Fruit fly (Drosophila melanogaster) whole organism: ENCODE data around the gene CG6928.

ENCODE experiments used
- CG8478 ChIP-seq: fragments of >200 bp; optimal IDR thresholded peaks from 2 replicates; lab custom pipeline; 2018; ENCODE audit warnings: inconsistent platforms
- Dll ChIP-seq: fragments of >200 bp; optimal IDR thresholded peaks from 2 replicates; lab custom pipeline; 2017
- EcR ChIP-seq, 2 experiments: fragments of >200 bp; optimal IDR thresholded peaks; 2 replicates each; lab custom pipeline; 2017; ENCODE audit warnings: missing biosample characterization in 2 of 2, missing genetic modification characterization in 2 of 2, missing genetic modification reagents in 2 of 2
- pan ChIP-seq: fragments of >200 bp; optimal IDR thresholded peaks from 2 replicates; lab custom pipeline; 2017

DNA sequence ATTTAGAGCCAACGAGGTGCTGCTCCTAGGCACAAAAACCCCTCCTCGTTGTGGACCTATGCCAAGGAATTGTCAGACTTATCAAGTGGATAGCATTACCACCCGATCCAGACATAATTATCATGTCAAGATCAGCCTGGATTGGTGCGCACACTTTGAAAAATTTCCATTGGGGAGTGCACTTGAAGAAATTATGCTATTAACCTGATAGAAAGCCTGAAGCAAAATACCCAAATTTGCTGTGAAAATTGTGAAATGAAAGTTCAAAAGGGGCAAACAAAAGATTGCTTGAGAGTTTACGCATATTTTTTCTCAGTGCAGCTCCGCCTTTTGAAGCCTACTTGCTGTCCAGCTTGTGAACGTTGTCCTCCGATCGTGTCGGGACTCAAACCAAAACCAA is 10.7 kb downstream of the CG6928 start:
- TF ChIP-seq CG8478 (lab: Kevin White, UChicago) (no peak), pan (lab: Kevin White, UChicago) (no peak), Dll (lab: Kevin White, UChicago) (no peak), EcR (GFP tag; optimal IDR thresholded peaks at IDR 0.05; lab: Kevin White, UChicago) (no peak)
